Fruit fly (Drosophila melanogaster) S2 (cell line): ENCODE measurements around the gene CG4133.

Experiments
- CG8478 ChIP-seq: fragments of >200 bp; optimal IDR thresholded peaks from 2 replicates; lab custom pipeline; 2018
- CTCF ChIP-seq, 2 experiments: fragments of >200 bp; optimal IDR thresholded peaks; 2 replicates each; lab custom pipeline; 2018

DNA sequence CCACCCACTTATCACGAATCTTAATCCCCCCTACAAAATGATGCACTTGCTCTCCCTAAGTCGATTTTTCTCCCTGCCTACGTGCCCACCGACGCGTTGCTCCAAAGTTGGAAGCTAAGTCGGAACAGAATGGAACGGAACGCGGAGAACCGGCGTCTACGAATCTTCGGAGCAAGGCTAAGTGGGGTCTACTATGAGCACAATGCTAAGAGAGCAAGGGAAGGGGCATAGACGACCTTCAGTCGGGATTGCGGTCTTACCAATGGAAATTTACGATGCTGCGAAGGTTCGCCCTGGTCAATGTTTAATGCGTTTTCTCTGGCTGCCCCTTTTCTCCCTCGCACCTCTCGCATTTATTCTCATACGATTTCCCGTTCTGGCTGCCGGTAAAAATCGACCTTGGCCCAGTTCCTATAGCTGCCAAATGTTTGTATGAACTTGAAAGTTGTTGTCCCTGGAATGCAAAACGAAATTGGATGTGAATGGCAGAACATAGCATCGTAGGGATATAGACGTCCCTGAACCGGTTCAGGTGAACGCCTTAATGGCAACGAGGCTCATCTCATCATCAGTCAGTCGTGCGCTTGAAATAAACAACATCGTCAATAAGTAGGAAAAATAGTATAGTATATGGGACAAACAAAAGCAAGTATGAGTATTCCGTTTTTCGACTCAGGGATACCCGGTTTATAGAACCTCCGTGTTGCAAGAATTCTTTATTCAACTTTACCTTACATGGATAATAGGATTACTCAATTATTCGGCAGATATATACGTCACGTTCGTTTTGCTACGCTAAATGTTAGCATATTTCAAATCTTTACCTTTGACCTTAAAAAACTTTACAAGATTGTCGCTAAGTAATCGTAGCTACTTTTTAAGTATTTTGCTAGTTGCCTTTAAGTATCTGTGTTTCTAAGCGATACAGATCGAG lies 28.3 kb downstream of the CG4133 start:
- TF ChIP-seq CTCF (optimal IDR thresholded peaks at IDR 0.05; lab: Kevin White, UChicago) (no peak), CG8478 (lab: Kevin White, UChicago) (no peak)
